Worm (Caenorhabditis elegans): ENCODE results near the gene F20A1.6.
A peak's percentile ranks its signal among the peaks of the same experiment; 100 is the strongest.

F20A1.6 gene

DNA sequence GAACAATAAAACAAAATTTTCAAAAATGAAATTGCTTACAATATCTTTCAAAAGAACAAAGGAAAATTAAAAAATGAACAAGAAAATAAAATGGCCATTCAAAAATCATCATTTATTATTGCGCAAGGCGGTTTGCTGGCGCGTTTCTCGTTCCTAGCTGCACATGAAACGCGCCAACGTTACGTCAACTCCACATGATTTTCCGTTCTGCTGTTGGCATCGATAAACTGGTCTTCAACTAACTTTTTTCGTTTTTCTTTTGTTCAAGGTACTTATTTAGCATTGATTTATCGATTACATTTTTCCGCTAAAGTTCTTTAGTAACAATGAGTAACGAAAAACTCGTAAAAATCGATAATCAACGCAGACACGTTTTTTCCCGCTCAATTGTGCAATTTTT is 33.4 kb upstream of the F20A1.6 start, which contains the start of the genes Y57E12AL.6 and Y57E12AL.1 (continued):
- peak; percentile 80 for TF ChIP-seq mcd-1 (GFP tag; IDR thresholded peaks at IDR 0.05)
- TF ChIP-seq efl-1 (GFP tag; optimal IDR thresholded peaks at IDR 0.05) = peak; percentile 55
- TF ChIP-seq Y53F4B.3 (GFP tag; IDR thresholded peaks at IDR 0.05) = no peak
- TF ChIP-seq rcor-1 (GFP tag; IDR thresholded peaks at IDR 0.05) = peak; percentile 43; the same call in 1 of the 2 replicates
- TF ChIP-seq egl-44 (GFP tag; IDR thresholded peaks at IDR 0.05) = no peak
- peak; percentile 69 for TF ChIP-seq madf-6 (GFP tag; IDR thresholded peaks at IDR 0.05)
- TF ChIP-seq bed-1 (GFP tag; IDR thresholded peaks at IDR 0.05) = no peak
- peak; percentile 98 for TF ChIP-seq ztf-18 (tag; optimal IDR thresholded peaks at IDR 0.05)
- TF ChIP-seq aptf-3 (GFP tag; IDR thresholded peaks at IDR 0.05) = no peak
- no peak for TF ChIP-seq egl-18 (GFP tag; IDR thresholded peaks at IDR 0.05)
- no peak for TF ChIP-seq let-526 (GFP tag; IDR thresholded peaks at IDR 0.05)
- peak; percentile 70; the same call in 1 of the 2 replicates for TF ChIP-seq Y53G8AR.9 (GFP tag; conservative IDR thresholded peaks at IDR 0.05)
- TF ChIP-seq somi-1 (GFP tag; optimal IDR thresholded peaks at IDR 0.05) = peak; percentile 66
- no peak for TF ChIP-seq sptf-2 (GFP tag; optimal IDR thresholded peaks at IDR 0.05)
- TF ChIP-seq unc-62 (GFP tag; optimal IDR thresholded peaks at IDR 0.05) = no peak
- peak; percentile 54 to 81 (median 55) for TF ChIP-seq lin-35 (GFP tag; optimal IDR thresholded peaks at IDR 0.05)
- no peak for TF ChIP-seq T26A5.8 (tag; optimal IDR thresholded peaks at IDR 0.05)
- TF ChIP-seq D2030.7 (GFP tag; IDR thresholded peaks at IDR 0.05) = peak; percentile 65
- TF ChIP-seq nfya-1 (tag; optimal IDR thresholded peaks at IDR 0.05; ENCODE audit: borderline replicate concordance, insufficient read depth) = no peak
- TF ChIP-seq ceh-91 (GFP tag; IDR thresholded peaks at IDR 0.05) = no peak
- TF ChIP-seq snpc-1.1 (tag; optimal IDR thresholded peaks at IDR 0.05; ENCODE audit: insufficient read depth) = peak; percentile 71
- no peak for TF ChIP-seq ama-1 (optimal IDR thresholded peaks at IDR 0.05)
- TF ChIP-seq ama-1 (GFP tag; optimal IDR thresholded peaks at IDR 0.05) = no peak
- no peak for TF ChIP-seq ztf-3 (GFP tag; optimal IDR thresholded peaks at IDR 0.05)
- TF ChIP-seq mxl-1 (tag; optimal IDR thresholded peaks at IDR 0.05) = no peak
- TF ChIP-seq nfyb-1 (GFP tag; IDR thresholded peaks at IDR 0.05) = 0 out of 2 replicates have a peak, but pooled peaks have one; percentile 38
- no peak for TF ChIP-seq ceh-27 (GFP tag; optimal IDR thresholded peaks at IDR 0.05)
- peak; percentile 87 for TF ChIP-seq dox-1 (GFP tag; IDR thresholded peaks at IDR 0.05)
- TF ChIP-seq B0261.1 (tag; optimal IDR thresholded peaks at IDR 0.05) = no peak
- no peak for TF ChIP-seq nfya-2 (GFP tag; IDR thresholded peaks at IDR 0.05)
- peak; percentile 35 for TF ChIP-seq gei-17 (GFP tag; optimal IDR thresholded peaks at IDR 0.05)
- peak; percentile 84 for TF ChIP-seq attf-5 (GFP tag; optimal IDR thresholded peaks at IDR 0.05)
- TF ChIP-seq snpc-1.3 (tag; optimal IDR thresholded peaks at IDR 0.05; ENCODE audit: insufficient read depth) = peak; percentile 25
- peak; percentile 78 for TF ChIP-seq ZK185.1 (tag; optimal IDR thresholded peaks at IDR 0.05; ENCODE audit: poor library complexity, severe bottlenecking)
- no peak for TF ChIP-seq Y56A3A.18 (GFP tag; IDR thresholded peaks at IDR 0.05)
- no peak for TF ChIP-seq hsf-1 (GFP tag; IDR thresholded peaks at IDR 0.05)
- no peak for TF ChIP-seq him-1 (tag; optimal IDR thresholded peaks at IDR 0.05)
- no peak for TF ChIP-seq F49E8.2 (tag; optimal IDR thresholded peaks at IDR 0.05; ENCODE audit: insufficient read depth)
- peak; percentile 44 for TF ChIP-seq die-1 (tag; optimal IDR thresholded peaks at IDR 0.05)
- TF ChIP-seq B0035.1 (tag; optimal IDR thresholded peaks at IDR 0.05) = no peak
- TF ChIP-seq zfh-2 (GFP tag; conservative IDR thresholded peaks at IDR 0.05) = 0 out of 2 replicates have a peak, but pooled peaks have one; percentile 15
- peak; percentile 55 for TF ChIP-seq ztf-26 (tag; optimal IDR thresholded peaks at IDR 0.05)
- TF ChIP-seq xnd-1 (tag; optimal IDR thresholded peaks at IDR 0.05) = peak; percentile 22
- TF ChIP-seq lag-1 (GFP tag; IDR thresholded peaks at IDR 0.05) = no peak
- TF ChIP-seq Y79H2A.3 (GFP tag; conservative IDR thresholded peaks at IDR 0.05) = no peak
- no peak for TF ChIP-seq unc-130 (GFP tag; optimal IDR thresholded peaks at IDR 0.05)
- TF ChIP-seq ztf-25 (GFP tag; IDR thresholded peaks at IDR 0.05) = no peak
- no peak for TF ChIP-seq rpc-1 (optimal IDR thresholded peaks at IDR 0.05)
- no peak for TF ChIP-seq rpc-1 (tag; optimal IDR thresholded peaks at IDR 0.05)

Data from whole organism, young adult.